Worm (Caenorhabditis elegans) whole organism, L1 larva: ENCODE measurements around the gene phf-33.

Experiments
- C16A3.4 ChIP-seq: fragments of 150-350 bp; optimal IDR thresholded peaks from 2 replicates; lab custom pipeline; 2014; ENCODE audit warnings: missing biosample characterization, missing genetic modification characterization
- F16B12.6 ChIP-seq: fragments of 150-350 bp; optimal IDR thresholded peaks from 2 replicates; lab custom pipeline; 2014; ENCODE audit warnings: missing biosample characterization, missing genetic modification characterization
- aha-1 ChIP-seq: fragments of 150-350 bp; optimal IDR thresholded peaks from 2 replicates; lab custom pipeline; 2014; ENCODE audit warnings: missing biosample characterization, missing genetic modification characterization
- ceh-8 ChIP-seq: fragments of 200-800 bp; sonication (Bioruptor generic); optimal IDR thresholded peaks from 2 replicates; lab custom pipeline; 2018; ENCODE audit warnings: mild to moderate bottlenecking, missing genetic modification characterization, moderate library complexity, missing compliant biosample characterization
- ceh-82 ChIP-seq, 3 experiments: fragments of 150-350 bp in 1 of 3; sonication (generic microtip) in 2 of 3; optimal IDR thresholded peaks; 2 replicates each; lab custom pipeline; 2014 to 2017; ENCODE audit warnings: missing biosample characterization in 3 of 3, missing genetic modification characterization in 3 of 3
- ceh-88 ChIP-seq: fragments of 200-800 bp; sonication (Bioruptor generic); IDR thresholded peaks from 2 replicates; pipeline ENCODE4 v1.3.6; 2022; ENCODE audit warnings: missing genetic modification characterization, missing compliant biosample characterization
- dpl-1 ChIP-seq, 3 experiments: fragments of 150-350 bp in 2 of 3; sonication (generic microtip) in 1 of 3; optimal IDR thresholded peaks; 2 replicates each; lab custom pipeline; 2014 to 2017; ENCODE audit warnings: missing biosample characterization in 3 of 3, missing genetic modification characterization in 3 of 3, missing genetic modification reagents in 3 of 3
- dsc-1 ChIP-seq: sonication (generic microtip); optimal IDR thresholded peaks from 2 replicates; lab custom pipeline; 2016; ENCODE audit warnings: mild to moderate bottlenecking, missing genetic modification characterization, missing compliant biosample characterization
- efl-1 ChIP-seq, 4 experiments: fragments of 150-350 bp; optimal IDR thresholded peaks in 3 of 4; peaks in 1 of 4; 1 replicate in 1 of 4; 2 replicates in 3 of 4; lab custom pipeline; 2014; ENCODE audit warnings: missing biosample characterization in 2 of 4, missing genetic modification characterization in 2 of 4, missing genetic modification reagents in 2 of 4
- egl-27 ChIP-seq, 2 experiments: fragments of 150-350 bp in 1 of 2; sonication (generic microtip); optimal IDR thresholded peaks; 3 replicates each; lab custom pipeline; 2017 to 2018; ENCODE audit warnings: missing biosample characterization in 2 of 2, missing genetic modification characterization in 2 of 2, missing genetic modification reagents in 2 of 2
- ets-5 ChIP-seq: fragments of 200-800 bp; sonication (Bioruptor generic); IDR thresholded peaks from 2 replicates; pipeline ENCODE4 v1.3.6; 2022; ENCODE audit warnings: missing genetic modification characterization, missing compliant biosample characterization
- fkh-10 ChIP-seq: sonication (generic microtip); optimal IDR thresholded peaks from 2 replicates; lab custom pipeline; 2017; ENCODE audit warnings: missing biosample characterization, missing genetic modification reagents, missing genetic modification characterization
- fkh-4 ChIP-seq: sonication (generic microtip); optimal IDR thresholded peaks from 2 replicates; lab custom pipeline; 2016; ENCODE audit warnings: missing compliant biosample characterization, missing genetic modification characterization, borderline replicate concordance
- fkh-8 ChIP-seq: sonication (generic microtip); optimal IDR thresholded peaks from 2 replicates; lab custom pipeline; 2016; ENCODE audit warnings: mild to moderate bottlenecking, missing genetic modification characterization, missing compliant biosample characterization
- fos-1 ChIP-seq: fragments of 150-350 bp; optimal IDR thresholded peaks from 2 replicates; lab custom pipeline; 2014; ENCODE audit warnings: missing biosample characterization, missing genetic modification characterization
- irx-1 ChIP-seq: sonication (generic microtip); optimal IDR thresholded peaks from 2 replicates; lab custom pipeline; 2016; ENCODE audit warnings: missing genetic modification characterization, missing compliant biosample characterization
- isw-1 ChIP-seq: fragments of 200-800 bp; sonication (Bioruptor generic); IDR thresholded peaks from 2 replicates; pipeline ENCODE4 v1.3.6; 2022; ENCODE audit warnings: missing genetic modification characterization, missing compliant biosample characterization
- jun-1 ChIP-seq: fragments of 150-350 bp; optimal IDR thresholded peaks from 2 replicates; lab custom pipeline; 2014; ENCODE audit warnings: missing biosample characterization, missing genetic modification reagents, missing genetic modification characterization
- lin-14 ChIP-seq: fragments of 200-800 bp; sonication (Bioruptor generic); optimal IDR thresholded peaks from 2 replicates; lab custom pipeline; 2018; ENCODE audit warnings: mild to moderate bottlenecking, missing genetic modification characterization, moderate library complexity, missing compliant biosample characterization
- lin-35 ChIP-seq, 2 experiments: fragments of 150-350 bp; optimal IDR thresholded peaks; 2 replicates each; lab custom pipeline; 2014; ENCODE audit warnings: missing biosample characterization in 2 of 2, missing genetic modification characterization in 2 of 2, missing genetic modification reagents in 2 of 2
- lir-3 ChIP-seq: sonication (generic microtip); optimal IDR thresholded peaks from 2 replicates; lab custom pipeline; 2016; ENCODE audit warnings: mild to moderate bottlenecking, missing genetic modification characterization, moderate library complexity, missing compliant biosample characterization; ENCODE audit not compliant: poor library complexity
- lsy-2 ChIP-seq, 2 experiments: fragments of 150-350 bp; optimal IDR thresholded peaks; 2 replicates each; lab custom pipeline; 2014; ENCODE audit warnings: missing biosample characterization in 2 of 2, missing genetic modification characterization in 2 of 2
- mab-9 ChIP-seq: fragments of 200-800 bp; sonication (Bioruptor generic); IDR thresholded peaks from 2 replicates; pipeline ENCODE4 v1.3.6; 2022; ENCODE audit warnings: missing genetic modification reagents, missing genetic modification characterization, missing compliant biosample characterization
- mdl-1 ChIP-seq, 2 experiments: fragments of 150-350 bp; optimal IDR thresholded peaks; 2 replicates each; lab custom pipeline; 2014 to 2017; ENCODE audit warnings: missing biosample characterization in 2 of 2, missing genetic modification characterization in 2 of 2, inconsistent platforms in 1 of 2
- mef-2 ChIP-seq: fragments of 150-350 bp; optimal IDR thresholded peaks from 2 replicates; lab custom pipeline; 2014; ENCODE audit warnings: missing biosample characterization, missing genetic modification characterization
- mep-1 ChIP-seq: fragments of 150-350 bp; optimal IDR thresholded peaks from 2 replicates; lab custom pipeline; 2014; ENCODE audit warnings: missing biosample characterization, missing genetic modification characterization
- nhr-11 ChIP-seq: fragments of 150-350 bp; optimal IDR thresholded peaks from 2 replicates; lab custom pipeline; 2014; ENCODE audit warnings: missing biosample characterization, missing genetic modification characterization
- nhr-12 ChIP-seq: sonication (generic microtip); optimal IDR thresholded peaks from 2 replicates; lab custom pipeline; 2017; ENCODE audit warnings: missing biosample characterization, missing genetic modification characterization
- nhr-19 ChIP-seq: fragments of 200-800 bp; sonication (Bioruptor generic); conservative IDR thresholded peaks from 2 replicates; pipeline ENCODE4 v1.3.6; 2022; ENCODE audit warnings: missing genetic modification characterization, missing compliant biosample characterization
- nhr-20 ChIP-seq: sonication (generic microtip); optimal IDR thresholded peaks from 2 replicates; lab custom pipeline; 2016; ENCODE audit warnings: mild to moderate bottlenecking, missing genetic modification characterization, missing compliant biosample characterization
- nhr-47 ChIP-seq: sonication (generic microtip); optimal IDR thresholded peaks from 2 replicates; lab custom pipeline; 2016; ENCODE audit warnings: mild to moderate bottlenecking, missing genetic modification characterization, moderate library complexity, missing compliant biosample characterization
- nhr-71 ChIP-seq: sonication (generic microtip); optimal IDR thresholded peaks from 2 replicates; lab custom pipeline; 2016; ENCODE audit warnings: mild to moderate bottlenecking, missing genetic modification characterization, moderate library complexity, missing compliant biosample characterization
- nhr-90 ChIP-seq: sonication (generic microtip); optimal IDR thresholded peaks from 2 replicates; lab custom pipeline; 2016; ENCODE audit warnings: mild to moderate bottlenecking, missing genetic modification characterization, missing compliant biosample characterization; ENCODE audit not compliant: poor library complexity
- pag-3 ChIP-seq: sonication (generic microtip); optimal IDR thresholded peaks from 2 replicates; lab custom pipeline; 2017; ENCODE audit warnings: missing genetic modification characterization, mild to moderate bottlenecking, missing compliant biosample characterization, antibody characterized with exemption, borderline replicate concordance; ENCODE audit not compliant: insufficient read depth
- pax-3 ChIP-seq: fragments of 200-800 bp; sonication (Bioruptor generic); optimal IDR thresholded peaks from 2 replicates; lab custom pipeline; 2018; ENCODE audit warnings: mild to moderate bottlenecking, missing genetic modification characterization, moderate library complexity, missing compliant biosample characterization
- rnt-1 ChIP-seq: sonication (generic microtip); optimal IDR thresholded peaks from 2 replicates; lab custom pipeline; 2016; ENCODE audit warnings: mild to moderate bottlenecking, missing genetic modification characterization, moderate library complexity, missing compliant biosample characterization
- skn-1 ChIP-seq: fragments of 150-350 bp; optimal IDR thresholded peaks from 2 replicates; lab custom pipeline; 2014; ENCODE audit warnings: missing biosample characterization, missing genetic modification characterization
- snu-23 ChIP-seq: sonication (generic microtip); optimal IDR thresholded peaks from 2 replicates; lab custom pipeline; 2016; ENCODE audit warnings: missing genetic modification characterization, missing compliant biosample characterization
- swsn-7 ChIP-seq: sonication (generic microtip); optimal IDR thresholded peaks from 2 replicates; lab custom pipeline; 2016; ENCODE audit warnings: missing genetic modification characterization, missing compliant biosample characterization
- tbx-2 ChIP-seq: sonication (generic microtip); optimal IDR thresholded peaks from 2 replicates; lab custom pipeline; 2016; ENCODE audit warnings: missing genetic modification characterization, missing compliant biosample characterization
- unc-86 ChIP-seq: sonication (generic microtip); optimal IDR thresholded peaks from 2 replicates; lab custom pipeline; 2016; ENCODE audit warnings: missing genetic modification characterization, missing compliant biosample characterization
- xbp-1 ChIP-seq: sonication (generic microtip); optimal IDR thresholded peaks from 2 replicates; lab custom pipeline; 2016; ENCODE audit warnings: missing genetic modification characterization, missing compliant biosample characterization
- zag-1 ChIP-seq: fragments of 150-350 bp; optimal IDR thresholded peaks from 2 replicates; lab custom pipeline; 2014; ENCODE audit warnings: missing biosample characterization, missing genetic modification characterization

The phf-33 gene

ce11 chrX:13264550-13264949 lies 14.2 kb downstream of the phf-33 start:
- peak in 1 of 2 experiments; percentile 1 for TF ChIP-seq efl-1 (optimal IDR thresholded peaks at IDR 0.05; lab: Kevin White, UChicago)
- peak in 1 of 2 experiments; percentile 58 for TF ChIP-seq efl-1 (GFP tag; optimal IDR thresholded peaks at IDR 0.05 in 1 of 2; lab: Kevin White, UChicago)
- TF ChIP-seq tbx-2 (tag; lab: Kevin White, UChicago) = peak; percentile 27
- TF ChIP-seq ceh-82 (tag; optimal IDR thresholded peaks at IDR 0.05; lab: Kevin White, UChicago) = peak in 2 of 3 experiments; percentile 30 to 45
- peak; percentile 80 for TF ChIP-seq nhr-47 (tag; lab: Kevin White, UChicago)
- no peak for TF ChIP-seq ceh-8
- peak; percentile 61 for TF ChIP-seq swsn-7 (tag; lab: Kevin White, UChicago)
- peak in 1 of 2 experiments; percentile 25 for TF ChIP-seq lsy-2 (tag; optimal IDR thresholded peaks at IDR 0.05; lab: Kevin White, UChicago)
- TF ChIP-seq nhr-90 = peak; percentile 27
- no peak for TF ChIP-seq ceh-88
- TF ChIP-seq mdl-1 (tag; optimal IDR thresholded peaks at IDR 0.05; lab: Kevin White, UChicago) = peak in 1 of 2 experiments; percentile 44
- TF ChIP-seq egl-27 (tag; optimal IDR thresholded peaks at IDR 0.05; lab: Kevin White, UChicago) = no peak
- TF ChIP-seq pag-3 = no peak
- no peak for TF ChIP-seq zag-1 (tag; lab: Kevin White, UChicago)
- TF ChIP-seq unc-86 (tag; lab: Kevin White, UChicago) = peak; percentile 44
- peak; percentile 11 for TF ChIP-seq irx-1
- peak; percentile 54 for TF ChIP-seq jun-1
- TF ChIP-seq lir-3 = peak; percentile 20
- TF ChIP-seq nhr-71 (tag; lab: Kevin White, UChicago) = peak; percentile 68
- TF ChIP-seq fkh-10 (GFP tag; lab: Kevin White, UChicago) = no peak
- peak in 1 of 2 experiments; percentile 50 for TF ChIP-seq lin-35 (GFP tag; optimal IDR thresholded peaks at IDR 0.05; lab: Kevin White, UChicago)
- no peak for TF ChIP-seq pax-3 (tag; lab: Kevin White, UChicago)
- TF ChIP-seq lin-14 (GFP tag; lab: Kevin White, UChicago) = peak; percentile 52
- no peak; the same call in 1 of the 2 replicates for TF ChIP-seq mab-9
- TF ChIP-seq ets-5 (GFP tag; lab: Robert Waterston, UW) = no peak
- peak; percentile 72 for TF ChIP-seq nhr-19 (GFP tag; lab: Robert Waterston, UW)
- TF ChIP-seq nhr-11 = no peak
- no peak for TF ChIP-seq aha-1
- TF ChIP-seq xbp-1 (tag; lab: Kevin White, UChicago) = peak; percentile 43
- TF ChIP-seq mef-2 = no peak
- TF ChIP-seq mep-1 = peak; percentile 51
- TF ChIP-seq rnt-1 (tag; lab: Kevin White, UChicago) = peak; percentile 73
- peak; percentile 43 for TF ChIP-seq fos-1 (tag; lab: Kevin White, UChicago)
- TF ChIP-seq fkh-8 (tag; lab: Kevin White, UChicago) = peak; percentile 12
- peak; percentile 68 for TF ChIP-seq nhr-20 (tag; lab: Kevin White, UChicago)
- no peak for TF ChIP-seq nhr-12 (tag; lab: Kevin White, UChicago)
- TF ChIP-seq C16A3.4 (tag; lab: Kevin White, UChicago) = peak; percentile 37
- TF ChIP-seq dsc-1 (tag; lab: Kevin White, UChicago) = peak; percentile 79
- TF ChIP-seq F16B12.6 = no peak
- TF ChIP-seq fkh-4 (tag; lab: Kevin White, UChicago) = no peak
- TF ChIP-seq skn-1 (tag; lab: Kevin White, UChicago) = peak; percentile 37
- peak; percentile 69 for TF ChIP-seq snu-23 (GFP tag; lab: Kevin White, UChicago)
- no peak for TF ChIP-seq dpl-1 (GFP tag; optimal IDR thresholded peaks at IDR 0.05; lab: Kevin White, UChicago)
- peak; percentile 16 for TF ChIP-seq isw-1 (GFP tag; lab: Robert Waterston, UW)
